Worm (Caenorhabditis elegans): ENCODE measurements around the gene acp-2.
"Not testable (repeated sequence)": the region's sequence is repeated elsewhere in the genome, so short reads cannot be mapped to it uniquely, and the experiment has no call there.

Gene acp-2

DNA sequence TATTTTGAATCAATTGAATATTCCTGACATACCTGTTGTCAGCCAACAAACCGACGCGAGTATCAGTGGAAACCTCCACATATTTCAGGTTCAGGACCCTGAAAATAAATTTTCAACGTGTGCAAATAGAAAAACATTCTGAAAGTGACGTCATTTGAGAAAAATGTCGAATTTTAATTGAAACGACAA lies 3.2 kb downstream of the acp-2 start, which contains the start of gene F14E5.2:
Gene F14E5.2, minus strand, starts transcription at position 101 of the 189 bp plus-strand sequence.
- TF ChIP-seq sox-2 (GFP tag; IDR thresholded peaks at IDR 0.05) = no peak
- TF ChIP-seq ceh-14 (tag; optimal IDR thresholded peaks at IDR 0.05) = no peak
- TF ChIP-seq ceh-18 (tag; optimal IDR thresholded peaks at IDR 0.05) = no peak
- TF ChIP-seq hlh-8 (tag; optimal IDR thresholded peaks at IDR 0.05) = no peak
- TF ChIP-seq ceh-2 (tag; optimal IDR thresholded peaks at IDR 0.05) = no peak
- TF ChIP-seq fkh-10 (GFP tag; optimal IDR thresholded peaks at IDR 0.05) = no peak
- no peak for TF ChIP-seq ama-1 (optimal IDR thresholded peaks at IDR 0.05)
- TF ChIP-seq pqm-1 (tag; optimal IDR thresholded peaks at IDR 0.05) = no peak
- TF ChIP-seq ref-2 (tag; optimal IDR thresholded peaks at IDR 0.05) = no peak

DNA sequence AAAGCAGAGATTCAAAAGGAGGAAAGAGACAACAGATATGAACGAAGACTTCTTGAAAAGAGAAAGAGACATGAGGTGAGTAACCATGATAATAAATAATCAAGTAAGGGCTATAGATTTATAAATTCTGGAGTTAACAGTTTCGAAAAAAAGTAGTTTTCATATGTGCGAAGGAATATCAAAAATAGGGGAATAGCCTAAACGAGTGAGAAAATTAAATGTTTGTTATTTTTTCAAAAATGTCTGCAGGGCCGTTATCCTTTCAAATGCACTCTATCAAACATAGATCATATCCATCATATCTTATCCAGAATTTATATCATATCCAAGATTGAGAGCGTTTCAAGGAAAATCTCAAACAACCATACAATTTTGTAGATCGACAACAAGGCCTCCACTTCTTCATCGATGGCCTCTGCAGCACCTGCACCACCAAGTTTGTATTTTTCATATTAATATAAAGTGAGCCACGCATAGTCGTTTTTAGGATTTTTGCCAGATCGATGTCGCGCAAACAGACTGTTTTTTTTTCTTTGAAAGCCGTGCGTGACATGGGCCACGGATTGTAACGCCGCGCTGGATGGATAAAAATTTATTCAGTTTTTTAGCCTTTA lies 11.0 kb downstream of the acp-2 start:
- no peak for TF ChIP-seq pha-4 (tag; optimal IDR thresholded peaks at IDR 0.05)
- no peak for TF ChIP-seq rnt-1 (tag; optimal IDR thresholded peaks at IDR 0.05)
- no peak for TF ChIP-seq che-1 (tag; optimal IDR thresholded peaks at IDR 0.05)
- TF ChIP-seq fax-1 (tag; optimal IDR thresholded peaks at IDR 0.05) = no peak
- no peak for TF ChIP-seq ztf-16 (tag; optimal IDR thresholded peaks at IDR 0.05)
- TF ChIP-seq ceh-14 (tag; optimal IDR thresholded peaks at IDR 0.05) = no peak
- TF ChIP-seq nhr-232 (tag; optimal IDR thresholded peaks at IDR 0.05) = no peak
- no peak for TF ChIP-seq dmd-4 (tag; optimal IDR thresholded peaks at IDR 0.05; ENCODE audit: borderline replicate concordance)
- TF ChIP-seq ceh-45 (GFP tag; IDR thresholded peaks at IDR 0.05) = no peak
- no peak for TF ChIP-seq zip-5 (tag; optimal IDR thresholded peaks at IDR 0.05)
- TF ChIP-seq ceh-19 (GFP tag; optimal IDR thresholded peaks at IDR 0.05) = no peak
- TF ChIP-seq gmeb-2 (tag; optimal IDR thresholded peaks at IDR 0.05) = no peak
- no peak for TF ChIP-seq eyg-1 (tag; optimal IDR thresholded peaks at IDR 0.05)
- no peak for TF ChIP-seq lim-6 (tag; optimal IDR thresholded peaks at IDR 0.05)
- TF ChIP-seq syd-9 (tag; optimal IDR thresholded peaks at IDR 0.05) = no peak
- TF ChIP-seq ceh-22 (tag; optimal IDR thresholded peaks at IDR 0.05) = no peak
- TF ChIP-seq K09A11.1 (tag; optimal IDR thresholded peaks at IDR 0.05; ENCODE audit: insufficient read depth) = no peak
- no peak for TF ChIP-seq ceh-9 (tag; optimal IDR thresholded peaks at IDR 0.05)
- no peak for TF ChIP-seq unc-86 (tag; optimal IDR thresholded peaks at IDR 0.05)
- no peak for TF ChIP-seq elt-2 (tag; optimal IDR thresholded peaks at IDR 0.05)

DNA sequence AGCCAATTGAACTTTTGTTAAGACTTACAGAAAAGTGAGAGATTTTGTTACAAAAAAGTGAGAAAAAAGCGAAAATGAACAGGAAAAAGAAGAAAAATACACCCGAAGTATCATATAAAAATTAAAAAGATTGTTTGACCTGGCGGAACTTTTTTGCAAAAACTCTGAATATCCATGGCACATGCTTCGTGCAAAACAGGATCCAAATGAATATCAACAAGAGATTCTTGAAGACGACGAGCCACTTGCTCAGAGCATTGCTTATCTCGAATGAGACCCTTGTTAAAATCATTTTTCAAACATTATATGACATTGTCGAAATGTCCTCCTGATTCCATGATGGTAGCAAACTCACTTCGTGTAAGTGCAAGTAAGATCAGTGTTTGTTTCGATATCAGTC lies 12.1 kb downstream of the acp-2 start, which contains the start of gene F14E5.8:
Gene F14E5.8, plus strand, starts transcription at position 301 of the 400 bp plus-strand sequence.
- TF ChIP-seq dmd-4 (tag; optimal IDR thresholded peaks at IDR 0.05; ENCODE audit: borderline replicate concordance); eyg-1 (tag; optimal IDR thresholded peaks at IDR 0.05); fkh-6 (tag; optimal IDR thresholded peaks at IDR 0.05): not testable (repeated sequence)

DNA sequence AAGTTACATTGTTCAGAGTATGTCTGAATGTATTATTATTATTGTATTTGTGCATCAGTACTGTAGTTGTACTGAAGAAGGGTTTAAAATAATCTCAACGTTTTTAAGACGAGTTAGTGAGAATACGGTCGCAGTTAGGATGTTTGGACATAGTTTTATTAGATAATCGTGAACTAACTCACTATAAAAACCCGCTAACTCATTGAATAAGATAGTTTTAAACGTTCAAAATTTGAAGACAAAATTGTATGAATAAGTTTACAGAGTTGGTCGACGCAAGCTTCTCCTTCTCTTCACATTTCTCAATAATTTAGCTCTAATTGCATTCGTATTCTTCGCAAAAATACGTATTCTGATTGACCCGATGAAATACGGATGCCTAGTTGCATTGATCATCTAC lies 12.8 kb downstream of the acp-2 start:
- TF ChIP-seq che-1 (tag; optimal IDR thresholded peaks at IDR 0.05) (no peak), F13H6.1 (tag; optimal IDR thresholded peaks at IDR 0.05) (no peak), fkh-6 (tag; optimal IDR thresholded peaks at IDR 0.05) (no peak), hlh-15 (tag; optimal IDR thresholded peaks at IDR 0.05) (no peak), ama-1 (optimal IDR thresholded peaks at IDR 0.05) (no peak), ceh-14 (tag; optimal IDR thresholded peaks at IDR 0.05) (no peak), C38D4.7 (GFP tag; optimal IDR thresholded peaks at IDR 0.05) (no peak), tbx-7 (tag; optimal IDR thresholded peaks at IDR 0.05) (no peak), hlh-8 (tag; optimal IDR thresholded peaks at IDR 0.05) (no peak), K02D7.2 (tag; optimal IDR thresholded peaks at IDR 0.05) (no peak), ahr-1 (tag; optimal IDR thresholded peaks at IDR 0.05) (no peak), ceh-48 (tag; optimal IDR thresholded peaks at IDR 0.05) (no peak), zip-5 (tag; optimal IDR thresholded peaks at IDR 0.05) (no peak), ceh-31 (tag; optimal IDR thresholded peaks at IDR 0.05) (no peak), ceh-22 (tag; optimal IDR thresholded peaks at IDR 0.05) (no peak), nfya-1 (tag; optimal IDR thresholded peaks at IDR 0.05) (no peak), hlh-6 (tag; optimal IDR thresholded peaks at IDR 0.05) (no peak)

All from whole organism, late embryonic.